Worm (Caenorhabditis elegans) whole organism, late embryonic: ENCODE results near the gene arrd-17.
A peak's percentile ranks its signal among the peaks of the same experiment; 100 is the strongest.

Source experiments
- C08G9.2 ChIP-seq: sonication (generic microtip); optimal IDR thresholded peaks from 2 replicates; lab custom pipeline; 2016; ENCODE audit warnings: mild to moderate bottlenecking, missing genetic modification characterization, moderate library complexity, missing compliant biosample characterization
- K02D7.2 ChIP-seq: sonication (generic microtip); optimal IDR thresholded peaks from 2 replicates; lab custom pipeline; 2017; ENCODE audit warnings: mild to moderate bottlenecking, missing genetic modification characterization, missing compliant biosample characterization
- K09A11.1 ChIP-seq: sonication (generic microtip); optimal IDR thresholded peaks from 2 replicates; lab custom pipeline; 2017; ENCODE audit warnings: antibody characterized with exemption, mild to moderate bottlenecking, missing genetic modification characterization, missing compliant biosample characterization; ENCODE audit not compliant: insufficient read depth
- ahr-1 ChIP-seq: sonication (generic microtip); optimal IDR thresholded peaks from 2 replicates; lab custom pipeline; 2016; ENCODE audit warnings: missing genetic modification characterization, missing compliant biosample characterization
- ama-1 ChIP-seq: fragments of 150-350 bp; optimal IDR thresholded peaks from 2 replicates; lab custom pipeline; 2014
- ceh-2 ChIP-seq: sonication (generic microtip); optimal IDR thresholded peaks from 2 replicates; lab custom pipeline; 2016; ENCODE audit warnings: missing genotype, missing genetic modification characterization, missing compliant biosample characterization
- ceh-24 ChIP-seq: sonication (generic microtip); optimal IDR thresholded peaks from 2 replicates; lab custom pipeline; 2016; ENCODE audit warnings: mild to moderate bottlenecking, missing genetic modification characterization, missing compliant biosample characterization
- ceh-34 ChIP-seq: sonication (generic microtip); optimal IDR thresholded peaks from 2 replicates; lab custom pipeline; 2016; ENCODE audit warnings: mild to moderate bottlenecking, missing genetic modification characterization, missing compliant biosample characterization
- ceh-45 ChIP-seq: fragments of 200-800 bp; sonication (Bioruptor generic); IDR thresholded peaks from 2 replicates; pipeline ENCODE4 v1.3.6; 2022; ENCODE audit warnings: missing genetic modification reagents, missing genetic modification characterization, missing compliant biosample characterization
- ceh-9 ChIP-seq: sonication (generic microtip); optimal IDR thresholded peaks from 2 replicates; lab custom pipeline; 2016; ENCODE audit warnings: mild to moderate bottlenecking, missing genetic modification characterization, inconsistent platforms, missing compliant biosample characterization
- dmd-4 ChIP-seq: sonication (generic microtip); optimal IDR thresholded peaks from 2 replicates; lab custom pipeline; 2016; ENCODE audit warnings: borderline replicate concordance, missing genetic modification characterization, missing compliant biosample characterization
- dve-1 ChIP-seq: sonication (generic microtip); optimal IDR thresholded peaks from 2 replicates; lab custom pipeline; 2017; ENCODE audit warnings: antibody characterized with exemption, mild to moderate bottlenecking, missing genetic modification characterization, missing compliant biosample characterization
- elt-2 ChIP-seq: sonication (generic microtip); optimal IDR thresholded peaks from 2 replicates; lab custom pipeline; 2016; ENCODE audit warnings: missing genetic modification reagents, missing genetic modification characterization, missing compliant biosample characterization
- elt-4 ChIP-seq: sonication (generic microtip); optimal IDR thresholded peaks from 2 replicates; lab custom pipeline; 2016; ENCODE audit warnings: missing genetic modification characterization, missing compliant biosample characterization
- fax-1 ChIP-seq: sonication (generic microtip); optimal IDR thresholded peaks from 2 replicates; lab custom pipeline; 2016; ENCODE audit warnings: missing genotype, missing genetic modification characterization, missing compliant biosample characterization
- hlh-30 ChIP-seq: sonication (generic microtip); optimal IDR thresholded peaks from 2 replicates; lab custom pipeline; 2017; ENCODE audit warnings: antibody characterized with exemption, missing genetic modification characterization, missing compliant biosample characterization; ENCODE audit not compliant: insufficient read depth
- mec-3 ChIP-seq: sonication (generic microtip); optimal IDR thresholded peaks from 2 replicates; lab custom pipeline; 2016; ENCODE audit warnings: borderline replicate concordance, missing genetic modification characterization, missing compliant biosample characterization
- nhr-11 ChIP-seq: fragments of 150-350 bp; optimal IDR thresholded peaks from 2 replicates; lab custom pipeline; 2014; ENCODE audit warnings: missing biosample characterization, missing genetic modification characterization
- odd-2 ChIP-seq: sonication (generic microtip); optimal IDR thresholded peaks from 2 replicates; lab custom pipeline; 2017; ENCODE audit warnings: antibody characterized with exemption, mild to moderate bottlenecking, missing genetic modification characterization, missing compliant biosample characterization
- pag-3 ChIP-seq: sonication (generic microtip); optimal IDR thresholded peaks from 2 replicates; lab custom pipeline; 2016; ENCODE audit warnings: missing compliant biosample characterization, missing genetic modification characterization, borderline replicate concordance
- pqm-1 ChIP-seq: sonication (generic microtip); optimal IDR thresholded peaks from 2 replicates; lab custom pipeline; 2016; ENCODE audit warnings: missing genetic modification characterization, missing compliant biosample characterization
- ref-2 ChIP-seq: sonication (generic microtip); optimal IDR thresholded peaks from 2 replicates; lab custom pipeline; 2016; ENCODE audit warnings: missing genetic modification characterization, missing compliant biosample characterization
- rnt-1 ChIP-seq: sonication (generic microtip); optimal IDR thresholded peaks from 2 replicates; lab custom pipeline; 2016; ENCODE audit warnings: missing genetic modification characterization, missing compliant biosample characterization
- sox-2 ChIP-seq: fragments of 200-800 bp; sonication (Bioruptor generic); IDR thresholded peaks from 2 replicates; pipeline ENCODE4 v1.3.6; 2022; ENCODE audit warnings: missing genetic modification reagents, missing genetic modification characterization, missing compliant biosample characterization
- sox-4 ChIP-seq: sonication (generic microtip); optimal IDR thresholded peaks from 2 replicates; lab custom pipeline; 2017; ENCODE audit warnings: mild to moderate bottlenecking, missing genetic modification characterization, inconsistent platforms, missing compliant biosample characterization
- syd-9 ChIP-seq: sonication (generic microtip); optimal IDR thresholded peaks from 2 replicates; lab custom pipeline; 2016; ENCODE audit warnings: mild to moderate bottlenecking, missing genetic modification characterization, moderate library complexity, missing compliant biosample characterization
- ttx-3 ChIP-seq: sonication (generic microtip); optimal IDR thresholded peaks from 2 replicates; lab custom pipeline; 2016; ENCODE audit warnings: missing genetic modification reagents, missing genetic modification characterization, missing compliant biosample characterization
- unc-3 ChIP-seq, 2 experiments: fragments of 200-800 bp in 1 of 2; sonication (Bioruptor generic) in 1 of 2; sonication (generic microtip) in 1 of 2; conservative IDR thresholded peaks in 1 of 2; optimal IDR thresholded peaks in 1 of 2; 2 replicates each; pipeline versions ENCODE4 v1.3.6 to Lab custom; 2016 to 2022; ENCODE audit warnings: missing compliant biosample characterization in 2 of 2, missing genetic modification characterization in 2 of 2, missing genetic modification reagents in 1 of 2
- unc-86 ChIP-seq: sonication (generic microtip); optimal IDR thresholded peaks from 2 replicates; lab custom pipeline; 2016; ENCODE audit warnings: missing genetic modification characterization, missing compliant biosample characterization
- zip-5 ChIP-seq: sonication (generic microtip); optimal IDR thresholded peaks from 2 replicates; lab custom pipeline; 2016; ENCODE audit warnings: missing genetic modification characterization, missing compliant biosample characterization
- ztf-16 ChIP-seq: sonication (generic microtip); optimal IDR thresholded peaks from 2 replicates; lab custom pipeline; 2017; ENCODE audit warnings: missing genetic modification characterization, missing compliant biosample characterization

The arrd-17 gene

ce11 chrIII:13654950-13655349, 24.3 kb upstream of the arrd-17 start:
- peak; percentile 5 for TF ChIP-seq ref-2 (tag; lab: Kevin White, UChicago)
- no peak for TF ChIP-seq nhr-11 (tag; lab: Kevin White, UChicago)

ce11 chrIII:13652708-13653107, 22.1 kb upstream of the arrd-17 start:
- no peak for TF ChIP-seq fax-1
- no peak for TF ChIP-seq pqm-1
- no peak for TF ChIP-seq zip-5 (tag; lab: Kevin White, UChicago)
- no peak for TF ChIP-seq elt-2 (tag; lab: Kevin White, UChicago)
- TF ChIP-seq ceh-34 (tag; lab: Kevin White, UChicago): no peak
- no peak for TF ChIP-seq sox-4 (tag; lab: Kevin White, UChicago)

- TF ChIP-seq dve-1 (tag; lab: Kevin White, UChicago) (no peak), ceh-2 (no peak), K02D7.2 (tag; lab: Kevin White, UChicago) (no peak), ref-2 (tag; lab: Kevin White, UChicago) (no peak), mec-3 (tag; lab: Kevin White, UChicago) (no peak), sox-2 (GFP tag; lab: Robert Waterston, UW) (no peak), unc-86 (tag; lab: Kevin White, UChicago) (no peak), rnt-1 (tag; lab: Kevin White, UChicago) (no peak), ceh-24 (tag; lab: Kevin White, UChicago) (no peak), pag-3 (tag; lab: Kevin White, UChicago) (no peak), ttx-3 (tag; lab: Kevin White, UChicago) (no peak)
These were observed 21.4 kb upstream of the arrd-17 start for ce11 chrIII:13652010-13652409.

- TF ChIP-seq K09A11.1 (tag; lab: Kevin White, UChicago) (no peak), C08G9.2 (tag; lab: Kevin White, UChicago) (peak; percentile 36)
- TF ChIP-seq, all 69 proteins: peak for 1
These were observed 20.8 kb upstream of the arrd-17 start for ce11 chrIII:13651414-13651813.

ce11 chrIII:13648540-13648939, 17.9 kb upstream of the arrd-17 start:
- TF ChIP-seq ceh-45 (GFP tag; lab: Robert Waterston, UW): 0 out of 2 replicates have a peak, but pooled peaks have one; percentile 18
- TF ChIP-seq syd-9: no peak

- TF ChIP-seq dmd-4 (tag; lab: Kevin White, UChicago) (no peak), hlh-30 (tag; lab: Kevin White, UChicago) (no peak), ama-1 (no peak), unc-3 (GFP tag; conservative IDR thresholded peaks at IDR 0.05; lab: Robert Waterston, UW) (no peak), unc-3 (tag; optimal IDR thresholded peaks at IDR 0.05; lab: Kevin White, UChicago) (no peak), rnt-1 (tag; lab: Kevin White, UChicago) (no peak), elt-4 (peak; percentile 21), odd-2 (tag; lab: Kevin White, UChicago) (no peak)
These were observed 15.4 kb upstream of the arrd-17 start for ce11 chrIII:13645885-13646488.

ce11 chrIII:13644279-13644678, 13.7 kb upstream of the arrd-17 start:
- TF ChIP-seq ahr-1 (tag; lab: Kevin White, UChicago) (no peak), ztf-16 (no peak), ceh-9 (tag; lab: Kevin White, UChicago) (peak; percentile 26)
